Fruit fly (Drosophila melanogaster): ENCODE measurements around the gene me31B.

Gene me31B

dm6 chr2L:10250441-10250847, 11.3 kb downstream of the me31B start, which contains the start of the genes bsk and CG31717:
TSS of gene bsk (minus strand) at chr2L:10250501.
TSS of gene CG31717 (plus strand) at chr2L:10250737.
- TF ChIP-seq CG12605 (GFP tag; IDR thresholded peaks at IDR 0.05) (no peak), EcR (GFP tag; optimal IDR thresholded peaks at IDR 0.05) (peak; percentile 43), CG8159 (tag; optimal IDR thresholded peaks at IDR 0.05) (no peak), CG15710 (tag; optimal IDR thresholded peaks at IDR 0.05) (no peak), CG32121 (GFP tag; IDR thresholded peaks at IDR 0.05) (no peak), Ets98B (GFP tag; IDR thresholded peaks at IDR 0.05) (no peak), Snoo (tag; optimal IDR thresholded peaks at IDR 0.05) (no peak)

DNA sequence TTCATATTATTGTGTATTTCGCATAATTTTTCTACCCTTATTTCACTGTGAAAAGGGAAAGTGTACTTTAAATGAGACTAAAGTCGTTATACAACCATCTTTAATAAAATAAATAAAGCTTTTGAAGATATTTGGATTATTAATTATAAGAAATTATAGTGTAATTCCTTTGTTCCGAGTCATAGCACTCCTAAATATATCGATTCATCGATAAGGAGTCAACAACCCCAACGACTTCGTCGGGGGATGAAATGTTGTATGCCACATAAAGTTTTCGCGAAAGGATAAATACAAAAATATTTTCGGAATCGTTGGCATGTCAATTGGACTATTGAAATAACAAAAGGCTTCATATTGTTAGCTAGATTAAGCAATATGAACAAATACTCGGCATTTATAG, 12.5 kb downstream of the me31B start, which contains the start of gene Ror:
Ror (plus strand) TSS at position 252 of the 400 bp plus-strand sequence.
- no peak for TF ChIP-seq fd96Ca (GFP tag; IDR thresholded peaks at IDR 0.05)
- no peak for TF ChIP-seq CG8159 (tag; optimal IDR thresholded peaks at IDR 0.05)
- TF ChIP-seq CG34367 (tag; optimal IDR thresholded peaks at IDR 0.05): no peak
- TF ChIP-seq gl (tag; optimal IDR thresholded peaks at IDR 0.05): no peak
- no peak for TF ChIP-seq Snoo (tag; optimal IDR thresholded peaks at IDR 0.05)
- TF ChIP-seq EcR (GFP tag; optimal IDR thresholded peaks at IDR 0.05): peak; percentile 69
- TF ChIP-seq CG32121 (GFP tag; IDR thresholded peaks at IDR 0.05): no peak

- TF ChIP-seq CG13204 (GFP tag; optimal IDR thresholded peaks at IDR 0.05): no peak
- peak; percentile 67 for TF ChIP-seq D1 (tag; optimal IDR thresholded peaks at IDR 0.05)
Measured at dm6 chr2L:10255725-10256158, 16.6 kb downstream of the me31B start, which contains the start of gene CG5676. TSS of gene CG5676 (minus strand) at chr2L:10255891.

DNA sequence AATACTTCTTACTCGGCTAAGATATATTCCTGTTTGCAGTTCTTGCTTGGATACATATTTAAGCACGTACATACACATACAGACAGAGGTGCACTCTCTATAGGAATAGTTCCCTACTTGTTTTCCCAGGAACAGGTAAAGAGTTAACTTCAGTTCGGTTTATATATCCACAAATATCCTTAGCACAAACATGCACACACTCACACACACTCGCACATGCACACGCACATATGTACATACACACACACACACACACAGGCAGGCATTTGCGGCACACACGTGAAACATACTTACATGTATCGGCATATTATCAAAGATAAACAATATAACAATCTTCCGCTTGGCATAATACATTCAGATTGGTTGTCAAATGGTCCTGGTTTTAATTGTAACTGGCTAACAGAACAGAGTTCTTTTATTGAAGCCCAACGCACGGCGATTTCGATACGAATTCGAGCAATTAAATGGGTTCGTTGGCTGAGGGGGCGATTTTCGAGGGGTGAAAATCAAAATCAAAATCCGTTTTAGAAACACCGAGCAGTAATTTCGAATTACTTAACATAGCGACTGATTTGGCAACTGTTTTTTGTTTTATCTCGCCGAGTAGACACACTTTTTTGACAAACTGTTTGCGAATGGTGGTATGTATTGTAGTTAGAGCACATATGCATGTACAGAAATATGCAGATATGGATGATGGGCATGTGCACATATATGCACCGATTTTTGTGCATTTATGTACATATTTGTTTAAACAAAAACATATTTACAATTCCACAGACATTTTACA, 21.0 kb downstream of the me31B start:
- TF ChIP-seq CG8159 (tag; optimal IDR thresholded peaks at IDR 0.05) (no peak), CG10348 (GFP tag; IDR thresholded peaks at IDR 0.05) (no peak), CG34367 (tag; optimal IDR thresholded peaks at IDR 0.05) (no peak), CG12605 (GFP tag; IDR thresholded peaks at IDR 0.05) (no peak), CG8301 (tag; optimal IDR thresholded peaks at IDR 0.05) (no peak), D1 (tag; optimal IDR thresholded peaks at IDR 0.05) (no peak), gl (tag; optimal IDR thresholded peaks at IDR 0.05) (no peak), EcR (GFP tag; optimal IDR thresholded peaks at IDR 0.05) (no peak), CG14655 (GFP tag; optimal IDR thresholded peaks at IDR 0.05) (no peak)

DNA sequence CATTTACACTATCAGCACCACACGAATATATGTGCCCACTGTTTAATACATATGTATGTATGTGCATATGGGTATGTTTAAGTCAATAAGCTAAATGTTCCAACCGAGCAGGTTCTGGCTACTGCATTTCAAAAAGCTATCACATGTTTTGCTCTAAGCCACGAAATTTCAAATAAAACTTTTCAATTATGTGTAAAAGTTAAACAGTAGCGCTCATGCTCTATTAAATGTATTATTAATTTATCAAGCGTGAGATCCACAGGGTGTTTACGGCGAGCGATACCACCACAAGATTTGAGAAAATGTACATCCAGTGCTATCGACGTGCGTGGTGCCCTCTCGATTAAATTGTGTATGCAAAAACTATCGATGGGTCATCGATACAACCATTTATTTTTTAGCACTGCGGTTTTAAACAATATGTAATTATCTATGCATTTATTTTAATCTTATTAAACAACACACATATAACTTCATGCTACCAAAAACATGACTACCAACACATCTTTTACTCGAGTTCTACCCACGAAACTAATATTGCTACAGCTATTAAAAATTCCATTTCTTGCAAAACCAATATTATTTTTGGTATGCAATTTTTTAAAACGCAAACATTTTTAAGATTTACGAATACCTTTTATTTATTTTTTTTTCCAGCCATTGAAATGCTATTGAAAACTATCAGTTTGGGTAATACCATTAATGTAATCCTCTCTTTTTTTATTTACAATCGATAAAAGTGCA, 21.8 kb downstream of the me31B start, which contains the start of gene Pten:
Pten (minus strand) TSS at position 300 of the 744 bp plus-strand sequence.
- TF ChIP-seq Pif1A (GFP tag; optimal IDR thresholded peaks at IDR 0.05) (peak; percentile 53), CG12605 (GFP tag; IDR thresholded peaks at IDR 0.05) (peak; percentile 74; the same call in 1 of the 2 replicates), CG13204 (GFP tag; optimal IDR thresholded peaks at IDR 0.05) (no peak), CG9948 (tag; optimal IDR thresholded peaks at IDR 0.05) (peak; percentile 55), CG4496 (GFP tag; IDR thresholded peaks at IDR 0.05) (no peak), CG10348 (GFP tag; IDR thresholded peaks at IDR 0.05) (no peak), CG8301 (tag; optimal IDR thresholded peaks at IDR 0.05) (peak; percentile 60), CG17806 (tag; optimal IDR thresholded peaks at IDR 0.05) (peak; percentile 49), CG32121 (GFP tag; IDR thresholded peaks at IDR 0.05) (peak; percentile 64), CG15710 (tag; optimal IDR thresholded peaks at IDR 0.05) (peak; percentile 23), Pif1B (GFP tag; optimal IDR thresholded peaks at IDR 0.05) (peak; percentile 14), Snoo (tag; optimal IDR thresholded peaks at IDR 0.05) (peak; percentile 16), D1 (tag; optimal IDR thresholded peaks at IDR 0.05) (no peak), Ets98B (GFP tag; IDR thresholded peaks at IDR 0.05) (no peak; the same call in 1 of the 2 replicates), gl (tag; optimal IDR thresholded peaks at IDR 0.05) (no peak), CG8159 (tag; optimal IDR thresholded peaks at IDR 0.05) (no peak), CG34367 (tag; optimal IDR thresholded peaks at IDR 0.05) (no peak), rn (GFP tag; IDR thresholded peaks at IDR 0.05) (no peak), EcR (GFP tag; optimal IDR thresholded peaks at IDR 0.05) (no peak), fd96Ca (GFP tag; IDR thresholded peaks at IDR 0.05) (no peak), CG14655 (GFP tag; optimal IDR thresholded peaks at IDR 0.05) (no peak)

DNA sequence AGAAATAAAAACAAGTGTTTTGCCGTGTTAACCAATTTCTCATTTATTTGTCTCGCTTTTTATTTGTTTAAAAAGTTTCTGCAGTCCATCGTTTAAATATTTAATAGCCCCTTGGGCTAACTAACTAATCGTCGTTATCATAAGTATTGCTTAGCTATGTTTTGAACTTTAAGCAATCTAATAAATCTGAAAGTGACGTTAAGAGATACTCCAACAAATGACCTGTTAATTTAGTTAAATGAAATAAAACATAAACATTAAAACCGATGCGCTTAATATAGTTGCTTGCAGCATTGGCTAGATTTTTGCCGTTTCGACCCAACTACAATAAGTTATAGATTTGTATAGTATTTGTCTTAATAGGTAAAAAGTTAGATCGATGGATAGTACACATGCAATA, 22.6 kb downstream of the me31B start:
- no peak for TF ChIP-seq CG8159 (tag; optimal IDR thresholded peaks at IDR 0.05)
- TF ChIP-seq Pif1A (GFP tag; optimal IDR thresholded peaks at IDR 0.05): no peak
- TF ChIP-seq CG8301 (tag; optimal IDR thresholded peaks at IDR 0.05): no peak
- no peak for TF ChIP-seq CG14655 (GFP tag; optimal IDR thresholded peaks at IDR 0.05)
- TF ChIP-seq gl (tag; optimal IDR thresholded peaks at IDR 0.05): no peak
- TF ChIP-seq D1 (tag; optimal IDR thresholded peaks at IDR 0.05): no peak
- no peak for TF ChIP-seq Ets98B (GFP tag; IDR thresholded peaks at IDR 0.05)
- TF ChIP-seq EcR (GFP tag; optimal IDR thresholded peaks at IDR 0.05): no peak
- no peak for TF ChIP-seq CG32121 (GFP tag; IDR thresholded peaks at IDR 0.05)
- TF ChIP-seq Pif1B (GFP tag; optimal IDR thresholded peaks at IDR 0.05): no peak

Data from whole organism, pupa.